Fruit fly (Drosophila melanogaster) Kc167 (cell line): ENCODE measurements around the gene Rab1.

ENCODE experiments used
- insv ChIP-seq: fragments of >200 bp; optimal IDR thresholded peaks from 3 replicates; lab custom pipeline; 2018; ENCODE audit warnings: missing external identifiers
- psq ChIP-seq: fragments of >200 bp; optimal IDR thresholded peaks from 2 replicates; lab custom pipeline; 2017; ENCODE audit warnings: missing external identifiers
- ttk ChIP-seq: sonication (Bioruptor generic); optimal IDR thresholded peaks from 2 replicates; lab custom pipeline; 2017; ENCODE audit warnings: missing external identifiers

- TF ChIP-seq psq (lab: Kevin White, UChicago): no peak
- TF ChIP-seq ttk: no peak
- no peak for TF ChIP-seq insv
These were observed 27.3 kb upstream of the Rab1 start for dm6 chr3R:21296038-21296727.
